Worm (Caenorhabditis elegans): ENCODE results near the gene nft-1.

The nft-1 gene

DNA sequence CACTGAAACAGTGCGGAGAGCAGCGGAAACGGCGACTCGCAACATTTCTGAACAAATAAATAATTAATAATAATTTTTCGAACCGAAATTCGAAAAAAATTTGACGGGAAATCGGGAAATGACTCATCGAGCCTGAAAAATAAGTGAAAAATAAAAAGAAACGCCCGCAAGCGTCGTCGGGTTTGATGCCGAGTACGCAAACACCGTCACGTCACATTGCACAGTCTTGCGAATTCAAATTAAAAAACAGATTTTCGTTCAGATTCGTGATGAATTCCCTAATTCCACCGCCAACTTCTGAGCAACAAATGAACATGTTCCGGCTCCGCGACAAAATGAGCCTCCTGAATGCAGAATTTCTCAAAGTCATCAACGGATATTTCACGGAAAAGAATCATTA lies 8.0 kb upstream of the nft-1 start, which contains the start of the genes ndab-1 and npp-16:
TSS of gene ndab-1 (minus strand) at position 47 of the 400 bp plus-strand sequence.
TSS of gene npp-16 (plus strand) at position 263 of the 400 bp plus-strand sequence.
- TF ChIP-seq C34F6.9 (tag; optimal IDR thresholded peaks at IDR 0.05) (peak; percentile 7), elt-1 (tag; optimal IDR thresholded peaks at IDR 0.05) (no peak), unc-39 (tag; optimal IDR thresholded peaks at IDR 0.05) (no peak), blmp-1 (tag; optimal IDR thresholded peaks at IDR 0.05; ENCODE audit: insufficient read depth) (no peak), gmeb-1 (tag; optimal IDR thresholded peaks at IDR 0.05) (peak; percentile 49), ceh-16 (tag; optimal IDR thresholded peaks at IDR 0.05) (no peak), F13H6.1 (tag; optimal IDR thresholded peaks at IDR 0.05) (peak; percentile 11), lin-13 (GFP tag; optimal IDR thresholded peaks at IDR 0.05) (peak; percentile 27), ceh-82 (tag; optimal IDR thresholded peaks at IDR 0.05) (no peak), nhr-129 (tag; optimal IDR thresholded peaks at IDR 0.05) (no peak), crh-2 (tag; optimal IDR thresholded peaks at IDR 0.05) (no peak), ztf-1 (GFP tag; conservative IDR thresholded peaks at IDR 0.05) (no peak), elt-3 (tag; optimal IDR thresholded peaks at IDR 0.05) (no peak), mbf-1 (tag; optimal IDR thresholded peaks at IDR 0.05) (no peak), mdl-1 (tag; optimal IDR thresholded peaks at IDR 0.05) (no peak), alr-1 (tag; optimal IDR thresholded peaks at IDR 0.05) (no peak), ZK546.5 (tag; optimal IDR thresholded peaks at IDR 0.05) (no peak), ztf-11 (tag; optimal IDR thresholded peaks at IDR 0.05) (no peak), unc-62 (GFP tag; optimal IDR thresholded peaks at IDR 0.05) (no peak), R02D3.7 (tag; optimal IDR thresholded peaks at IDR 0.05) (no peak), fos-1 (tag; optimal IDR thresholded peaks at IDR 0.05) (peak; percentile 12), dmd-4 (tag; optimal IDR thresholded peaks at IDR 0.05) (no peak), skn-1 (tag; optimal IDR thresholded peaks at IDR 0.05) (no peak), nhr-6 (tag; optimal IDR thresholded peaks at IDR 0.05) (no peak), unc-55 (GFP tag; optimal IDR thresholded peaks at IDR 0.05) (peak; percentile 56), peb-1 (tag; optimal IDR thresholded peaks at IDR 0.05) (no peak), nhr-10 (tag; optimal IDR thresholded peaks at IDR 0.05) (no peak), nhr-23 (tag; optimal IDR thresholded peaks at IDR 0.05) (no peak), nhr-25 (tag; optimal IDR thresholded peaks at IDR 0.05) (no peak), ama-1 (optimal IDR thresholded peaks at IDR 0.05) (no peak), sma-9 (GFP tag; optimal IDR thresholded peaks at IDR 0.05) (no peak), sma-9 (tag; optimal IDR thresholded peaks at IDR 0.05) (no peak), aly-2 (tag; optimal IDR thresholded peaks at IDR 0.05) (no peak), nhr-21 (tag; optimal IDR thresholded peaks at IDR 0.05) (no peak), lin-11 (tag; optimal IDR thresholded peaks at IDR 0.05) (no peak), sma-3 (GFP tag; optimal IDR thresholded peaks at IDR 0.05) (no peak), lsy-2 (tag; optimal IDR thresholded peaks at IDR 0.05) (peak; percentile 41 to 55), zag-1 (tag; optimal IDR thresholded peaks at IDR 0.05) (no peak), nhr-12 (tag; optimal IDR thresholded peaks at IDR 0.05) (no peak)

DNA sequence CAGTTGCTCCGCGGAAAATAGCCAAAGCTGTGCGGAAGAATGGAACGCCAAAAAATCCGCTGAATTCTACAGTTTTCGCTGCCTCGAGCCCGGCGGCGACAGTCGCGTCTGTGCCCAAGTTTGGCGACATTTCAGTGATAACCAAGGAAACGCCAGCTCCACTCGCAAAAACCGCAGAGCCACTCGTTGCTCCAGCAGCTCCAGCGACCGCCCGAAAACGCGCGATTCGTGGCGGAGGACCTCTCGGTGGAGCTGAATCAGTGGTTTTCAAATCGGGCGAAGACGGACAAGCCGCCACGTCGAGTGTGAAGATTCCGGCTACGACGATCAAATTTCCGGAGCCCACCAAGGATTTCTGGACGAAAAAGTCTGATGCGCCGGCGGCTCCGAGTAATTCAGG lies 7.4 kb upstream of the nft-1 start:
- TF ChIP-seq nhr-77 (tag; optimal IDR thresholded peaks at IDR 0.05) (no peak), sma-9 (GFP tag; optimal IDR thresholded peaks at IDR 0.05) (no peak), sma-9 (tag; optimal IDR thresholded peaks at IDR 0.05) (no peak), nhr-237 (tag; optimal IDR thresholded peaks at IDR 0.05) (no peak), mab-5 (tag; optimal IDR thresholded peaks at IDR 0.05) (no peak), ztf-4 (tag; optimal IDR thresholded peaks at IDR 0.05) (no peak), unc-55 (GFP tag; optimal IDR thresholded peaks at IDR 0.05) (no peak), alr-1 (tag; optimal IDR thresholded peaks at IDR 0.05) (no peak), sma-3 (GFP tag; optimal IDR thresholded peaks at IDR 0.05) (no peak), lin-13 (GFP tag; optimal IDR thresholded peaks at IDR 0.05) (no peak), lin-39 (tag; optimal IDR thresholded peaks at IDR 0.05) (no peak), ceh-82 (tag; optimal IDR thresholded peaks at IDR 0.05) (no peak), aly-2 (tag; optimal IDR thresholded peaks at IDR 0.05) (no peak), mdl-1 (tag; optimal IDR thresholded peaks at IDR 0.05) (no peak), nhr-129 (tag; optimal IDR thresholded peaks at IDR 0.05) (no peak), peb-1 (tag; optimal IDR thresholded peaks at IDR 0.05) (no peak), nhr-12 (tag; optimal IDR thresholded peaks at IDR 0.05) (no peak), blmp-1 (tag; optimal IDR thresholded peaks at IDR 0.05; ENCODE audit: insufficient read depth) (no peak)
